Worm (Caenorhabditis elegans): Measurements from ENCODE around the gene W09H1.1.

Gene W09H1.1

ce11 chrII:13145204-13145603 lies 36.2 kb downstream of the W09H1.1 start, which contains the start of gene mltn-1:
Gene mltn-1, minus strand, starts transcription at chrII:13145225.
- no peak for TF ChIP-seq tra-4 (tag; optimal IDR thresholded peaks at IDR 0.05)
- TF ChIP-seq tbx-11 (GFP tag; IDR thresholded peaks at IDR 0.05) = no peak
- TF ChIP-seq B0310.2 (tag; optimal IDR thresholded peaks at IDR 0.05) = no peak
- TF ChIP-seq ceh-13 (GFP tag; optimal IDR thresholded peaks at IDR 0.05) = no peak
- no peak for TF ChIP-seq scrt-1 (GFP tag; IDR thresholded peaks at IDR 0.05)
- TF ChIP-seq aly-1 (tag; optimal IDR thresholded peaks at IDR 0.05) = no peak
- no peak for TF ChIP-seq tbx-37 (GFP tag; conservative IDR thresholded peaks at IDR 0.05)
- TF ChIP-seq F13C5.2 (tag; optimal IDR thresholded peaks at IDR 0.05) = no peak
- TF ChIP-seq ceh-36 (tag; optimal IDR thresholded peaks at IDR 0.05) = no peak
- TF ChIP-seq ama-1 (optimal IDR thresholded peaks at IDR 0.05) = no peak
- TF ChIP-seq ets-7 (tag; optimal IDR thresholded peaks at IDR 0.05) = no peak
- no peak for TF ChIP-seq hmg-4 (GFP tag; optimal IDR thresholded peaks at IDR 0.05)
- no peak for TF ChIP-seq flt-1 (GFP tag; IDR thresholded peaks at IDR 0.05)
- no peak for TF ChIP-seq hmbx-1 (tag; optimal IDR thresholded peaks at IDR 0.05)
- TF ChIP-seq sea-1 (GFP tag; conservative IDR thresholded peaks at IDR 0.05) = no peak
- no peak for TF ChIP-seq hnd-1 (tag; optimal IDR thresholded peaks at IDR 0.05)

- TF ChIP-seq F13C5.2 (tag; optimal IDR thresholded peaks at IDR 0.05) (no peak), B0310.2 (tag; optimal IDR thresholded peaks at IDR 0.05) (no peak), aly-1 (tag; optimal IDR thresholded peaks at IDR 0.05) (no peak), ceh-36 (tag; optimal IDR thresholded peaks at IDR 0.05) (no peak), pes-1 (GFP tag; IDR thresholded peaks at IDR 0.05) (no peak), hnd-1 (tag; optimal IDR thresholded peaks at IDR 0.05) (no peak), ama-1 (optimal IDR thresholded peaks at IDR 0.05) (no peak), flt-1 (GFP tag; IDR thresholded peaks at IDR 0.05) (no peak), tbx-11 (GFP tag; IDR thresholded peaks at IDR 0.05) (no peak), tbx-37 (GFP tag; conservative IDR thresholded peaks at IDR 0.05) (no peak), hmg-4 (GFP tag; optimal IDR thresholded peaks at IDR 0.05) (no peak), ceh-13 (GFP tag; optimal IDR thresholded peaks at IDR 0.05) (no peak), hmbx-1 (tag; optimal IDR thresholded peaks at IDR 0.05) (no peak), sea-1 (GFP tag; conservative IDR thresholded peaks at IDR 0.05) (no peak), scrt-1 (GFP tag; IDR thresholded peaks at IDR 0.05) (no peak), tra-4 (tag; optimal IDR thresholded peaks at IDR 0.05) (no peak), ets-7 (tag; optimal IDR thresholded peaks at IDR 0.05) (no peak)
Observed at ce11 chrII:13142372-13142771, 39.0 kb downstream of the W09H1.1 start.

- no peak for TF ChIP-seq flt-1 (GFP tag; IDR thresholded peaks at IDR 0.05)
- no peak for TF ChIP-seq aly-1 (tag; optimal IDR thresholded peaks at IDR 0.05)
- no peak for TF ChIP-seq tbx-37 (GFP tag; conservative IDR thresholded peaks at IDR 0.05)
- TF ChIP-seq tra-4 (tag; optimal IDR thresholded peaks at IDR 0.05) = no peak
- TF ChIP-seq B0310.2 (tag; optimal IDR thresholded peaks at IDR 0.05) = no peak
- TF ChIP-seq ceh-36 (tag; optimal IDR thresholded peaks at IDR 0.05) = no peak
- TF ChIP-seq hmg-4 (GFP tag; optimal IDR thresholded peaks at IDR 0.05) = no peak
- no peak for TF ChIP-seq scrt-1 (GFP tag; IDR thresholded peaks at IDR 0.05)
- TF ChIP-seq pes-1 (GFP tag; IDR thresholded peaks at IDR 0.05) = no peak
- no peak for TF ChIP-seq ama-1 (optimal IDR thresholded peaks at IDR 0.05)
- TF ChIP-seq F13C5.2 (tag; optimal IDR thresholded peaks at IDR 0.05) = no peak
- TF ChIP-seq hmbx-1 (tag; optimal IDR thresholded peaks at IDR 0.05) = no peak
- TF ChIP-seq ets-7 (tag; optimal IDR thresholded peaks at IDR 0.05) = no peak
- TF ChIP-seq sea-1 (GFP tag; conservative IDR thresholded peaks at IDR 0.05) = no peak
Observed at ce11 chrII:13139573-13139972, 41.8 kb downstream of the W09H1.1 start.

ce11 chrII:13130576-13130975 lies 50.8 kb downstream of the W09H1.1 start:
- TF ChIP-seq ama-1 (optimal IDR thresholded peaks at IDR 0.05) (no peak), tra-4 (tag; optimal IDR thresholded peaks at IDR 0.05) (no peak)

- TF ChIP-seq tra-4 (tag; optimal IDR thresholded peaks at IDR 0.05) (no peak), flt-1 (GFP tag; IDR thresholded peaks at IDR 0.05) (no peak), hmg-4 (GFP tag; optimal IDR thresholded peaks at IDR 0.05) (no peak), F13C5.2 (tag; optimal IDR thresholded peaks at IDR 0.05) (no peak), ama-1 (optimal IDR thresholded peaks at IDR 0.05) (no peak), tbx-11 (GFP tag; IDR thresholded peaks at IDR 0.05) (no peak)
Observed at ce11 chrII:13129602-13130001, 51.8 kb downstream of the W09H1.1 start, which contains the start of gene F29C12.6. Gene F29C12.6, plus strand, starts transcription at chrII:13129902.

Data from whole organism, early embryonic.